Worm (Caenorhabditis elegans): ENCODE measurements around the gene prp-21.
"Not testable (repeated sequence)": the region's sequence is repeated elsewhere in the genome, so short reads cannot be mapped to it uniquely, and the experiment has no call there.

prp-21 gene

DNA sequence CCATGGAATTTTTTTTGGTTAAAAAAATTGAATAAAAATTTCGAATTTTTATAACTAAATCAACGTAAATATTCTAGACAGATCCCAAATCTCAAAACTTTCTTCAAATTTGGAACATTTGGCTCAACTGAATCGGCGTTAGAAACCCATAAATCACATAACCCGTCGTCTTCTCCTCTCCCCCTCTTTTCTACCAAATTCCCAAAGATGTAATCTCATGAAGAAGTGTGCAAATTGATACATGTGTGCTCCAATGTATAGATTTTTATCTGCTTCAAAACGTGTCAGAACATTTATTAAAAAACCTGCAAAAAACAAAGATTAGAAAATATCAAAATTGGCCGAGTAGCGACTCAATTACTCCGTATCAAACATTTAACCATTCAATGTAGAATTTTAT is 28.0 kb downstream of the prp-21 start:
- TF ChIP-seq lin-15B (tag; optimal IDR thresholded peaks at IDR 0.05) (no peak), lin-39 (tag; optimal IDR thresholded peaks at IDR 0.05) (peak; percentile 4), elt-1 (tag; optimal IDR thresholded peaks at IDR 0.05) (peak; percentile 53), fkh-10 (GFP tag; optimal IDR thresholded peaks at IDR 0.05) (no peak), pha-4 (tag; optimal IDR thresholded peaks at IDR 0.05) (no peak), sea-2 (GFP tag; optimal IDR thresholded peaks at IDR 0.05) (no peak), nfya-1 (tag; optimal IDR thresholded peaks at IDR 0.05; ENCODE audit: insufficient read depth) (no peak)

DNA sequence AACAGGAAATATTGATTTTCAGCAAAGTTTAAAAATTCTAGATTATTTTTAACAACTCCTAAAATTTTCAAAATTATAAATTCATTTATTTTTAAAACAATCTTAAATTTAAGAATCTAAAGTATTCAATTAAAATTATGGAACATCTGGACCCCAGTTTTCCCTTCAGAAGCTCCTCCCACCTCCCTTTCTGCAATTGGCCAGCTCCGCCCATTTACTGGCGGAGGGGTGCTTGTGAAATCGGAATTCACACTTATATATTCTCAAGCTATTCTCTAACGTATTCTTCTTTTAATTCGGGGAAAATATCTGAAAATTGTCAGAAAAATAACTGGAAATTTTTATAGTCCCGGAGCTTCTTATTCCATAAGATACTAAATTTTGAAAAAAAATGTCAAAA is 31.1 kb downstream of the prp-21 start, which contains the start of gene mab-9:
TSS of gene mab-9 (plus strand) at position 260 of the 400 bp plus-strand sequence.
- peak; percentile 94 for TF ChIP-seq nfya-1 (tag; optimal IDR thresholded peaks at IDR 0.05; ENCODE audit: insufficient read depth)
- no peak for TF ChIP-seq elt-1 (tag; optimal IDR thresholded peaks at IDR 0.05)

ce11 chrII:521720-522119 is 37.1 kb downstream of the prp-21 start:
- peak; percentile 83 for TF ChIP-seq elt-2 (tag; optimal IDR thresholded peaks at IDR 0.05)
- TF ChIP-seq egl-5 (tag; optimal IDR thresholded peaks at IDR 0.05) = no peak
- TF ChIP-seq pqm-1 (tag; optimal IDR thresholded peaks at IDR 0.05) = peak; percentile 82
- TF ChIP-seq pha-4 (tag; optimal IDR thresholded peaks at IDR 0.05) = peak; percentile 7

DNA sequence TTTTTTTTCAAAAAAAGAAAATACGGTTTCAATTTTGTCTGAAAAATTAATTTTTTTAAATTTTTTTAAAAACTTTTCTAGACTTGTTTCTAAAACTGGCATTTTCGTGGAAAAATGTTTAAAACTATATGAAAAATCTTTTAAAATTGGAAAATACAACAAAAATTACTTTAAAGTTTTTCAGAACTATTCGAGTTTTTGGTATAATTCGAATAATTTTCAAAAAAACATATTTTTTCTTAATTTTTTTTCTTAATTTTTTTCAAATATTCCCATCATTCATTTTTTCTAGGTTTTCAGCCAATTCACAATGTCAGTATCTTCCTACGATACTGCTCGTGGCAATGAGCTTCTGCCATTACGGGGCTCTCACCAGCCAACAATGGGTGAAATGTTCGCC is 37.6 kb downstream of the prp-21 start, which contains the start of gene slc-36.2:
TSS of gene slc-36.2 (plus strand) at position 301 of the 400 bp plus-strand sequence.
- TF ChIP-seq daf-12 (tag; optimal IDR thresholded peaks at IDR 0.05) (no peak), ama-1 (optimal IDR thresholded peaks at IDR 0.05) (no peak), fos-1 (tag; optimal IDR thresholded peaks at IDR 0.05) (no peak), fkh-2 (tag; optimal IDR thresholded peaks at IDR 0.05) (no peak)

ce11 chrII:526375-526774 is 41.7 kb downstream of the prp-21 start, which contains the start of gene lgc-34:
TSS of gene lgc-34 (plus strand) at chrII:526574.
- TF ChIP-seq ceh-16 (tag; optimal IDR thresholded peaks at IDR 0.05) = no peak
- TF ChIP-seq pqm-1 (tag; optimal IDR thresholded peaks at IDR 0.05) = no peak
- TF ChIP-seq jun-1 (tag; optimal IDR thresholded peaks at IDR 0.05) = no peak
- no peak for TF ChIP-seq nhr-23 (tag; optimal IDR thresholded peaks at IDR 0.05)

DNA sequence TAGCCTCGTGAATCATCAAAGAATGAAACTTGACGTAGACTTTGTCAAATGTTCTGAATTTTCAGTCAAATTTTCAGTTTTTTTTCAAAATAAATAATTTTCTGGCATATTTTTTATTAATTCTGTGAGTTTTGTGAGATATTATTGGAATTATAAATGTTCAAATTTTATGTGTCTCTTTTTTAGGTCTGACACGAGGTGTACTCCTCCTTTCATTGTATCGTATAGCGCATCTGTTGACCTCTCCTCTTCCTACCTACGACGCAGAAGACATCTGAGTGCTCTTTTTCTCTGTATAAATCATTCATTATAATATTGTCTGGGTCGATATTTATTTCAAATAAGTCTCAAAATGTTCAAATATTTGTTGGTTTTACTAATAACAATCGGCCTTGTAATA is 50.6 kb downstream of the prp-21 start, which contains the start of gene T27A1.3:
TSS of gene T27A1.3 (plus strand) at position 301 of the 400 bp plus-strand sequence.
- not testable (repeated sequence) for TF ChIP-seq elt-3, aly-2, lin-15B (tag; optimal IDR thresholded peaks at IDR 0.05)

DNA sequence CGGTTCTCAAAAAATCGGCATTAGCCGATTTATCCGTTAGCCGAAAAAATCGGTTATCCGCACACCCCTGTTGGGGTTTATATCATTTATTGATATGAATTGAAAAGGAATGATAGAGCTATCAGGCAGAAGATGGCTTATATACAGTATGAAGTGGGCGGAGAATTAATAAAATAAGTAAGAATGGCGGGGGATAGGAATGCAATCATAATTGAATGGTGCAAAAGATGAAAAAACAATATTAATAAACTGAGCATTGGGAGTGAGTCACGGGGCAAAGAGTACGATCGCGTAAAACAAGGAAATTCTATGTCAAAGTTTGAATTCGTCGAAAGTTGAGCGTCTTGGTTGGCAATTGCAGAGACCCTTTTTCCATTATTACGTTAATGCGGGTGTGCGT is 52.1 kb downstream of the prp-21 start, which contains the start of gene T27A1.2:
TSS of gene T27A1.2 (minus strand) at position 101 of the 400 bp plus-strand sequence.
- TF ChIP-seq ceh-82 (tag; optimal IDR thresholded peaks at IDR 0.05) (no peak), eor-1 (tag; optimal IDR thresholded peaks at IDR 0.05) (no peak)
